Fruit fly (Drosophila melanogaster) whole organism: Measurements from ENCODE around the gene CG13032.

Source experiments
- CG8478 ChIP-seq: fragments of >200 bp; optimal IDR thresholded peaks from 2 replicates; lab custom pipeline; 2018; ENCODE audit warnings: inconsistent platforms
- Dll ChIP-seq: fragments of >200 bp; optimal IDR thresholded peaks from 2 replicates; lab custom pipeline; 2017
- EcR ChIP-seq, 2 experiments: fragments of >200 bp; optimal IDR thresholded peaks; 2 replicates each; lab custom pipeline; 2017; ENCODE audit warnings: missing biosample characterization in 2 of 2, missing genetic modification characterization in 2 of 2, missing genetic modification reagents in 2 of 2
- pan ChIP-seq: fragments of >200 bp; optimal IDR thresholded peaks from 2 replicates; lab custom pipeline; 2017
- psq ChIP-seq: fragments of >200 bp; optimal IDR thresholded peaks from 2 replicates; lab custom pipeline; 2017
- usp ChIP-seq: fragments of >200 bp; optimal IDR thresholded peaks from 2 replicates; lab custom pipeline; 2017; ENCODE audit warnings: missing biosample characterization, missing genetic modification characterization, mixed read lengths

DNA sequence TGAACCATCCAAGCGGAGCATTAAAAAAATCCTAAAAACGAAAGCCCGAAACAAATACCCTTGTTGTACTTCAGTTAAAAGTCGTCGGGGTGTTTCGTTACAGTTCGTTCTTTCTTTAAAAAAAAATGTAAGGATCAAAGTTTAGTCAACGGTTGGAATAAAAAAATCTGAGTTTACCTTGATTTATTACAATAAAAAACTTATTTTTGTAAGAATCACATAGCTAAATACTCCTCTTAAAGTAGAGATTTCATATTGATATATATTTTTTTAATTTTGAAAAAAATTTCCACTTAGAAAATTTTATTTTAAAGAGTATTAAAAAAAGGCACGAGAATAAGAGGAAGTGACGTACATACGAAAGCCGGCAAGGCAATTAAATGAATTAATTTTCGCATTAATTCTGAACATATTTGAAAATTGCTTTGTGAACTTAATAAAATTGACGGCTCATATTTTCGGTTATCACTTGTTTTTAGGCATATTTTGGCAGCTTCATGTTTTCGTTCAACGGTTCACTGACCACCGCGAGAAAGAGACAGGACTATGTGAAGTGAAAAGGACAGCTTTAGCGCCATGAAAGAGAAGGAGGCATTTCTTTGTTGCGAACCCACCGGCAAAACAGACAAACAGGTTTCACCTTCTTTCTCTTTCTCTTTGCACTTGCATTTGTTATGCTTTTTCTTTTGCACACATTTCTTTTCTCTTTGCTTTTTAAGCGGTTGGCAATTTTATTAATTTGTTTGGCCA lies 35.0 kb upstream of the CG13032 start:
- TF ChIP-seq CG8478 (lab: Kevin White, UChicago), result peak; percentile 11
- no peak for TF ChIP-seq psq (lab: Kevin White, UChicago)
- TF ChIP-seq Dll (lab: Kevin White, UChicago), result no peak
- no peak for TF ChIP-seq usp (GFP tag; lab: Kevin White, UChicago)
- TF ChIP-seq EcR (GFP tag; optimal IDR thresholded peaks at IDR 0.05; lab: Kevin White, UChicago), result peak; percentile 82 to 87
- no peak for TF ChIP-seq pan (lab: Kevin White, UChicago)
